Fruit fly (Drosophila melanogaster): ENCODE results near the gene CG10011.

DNA sequence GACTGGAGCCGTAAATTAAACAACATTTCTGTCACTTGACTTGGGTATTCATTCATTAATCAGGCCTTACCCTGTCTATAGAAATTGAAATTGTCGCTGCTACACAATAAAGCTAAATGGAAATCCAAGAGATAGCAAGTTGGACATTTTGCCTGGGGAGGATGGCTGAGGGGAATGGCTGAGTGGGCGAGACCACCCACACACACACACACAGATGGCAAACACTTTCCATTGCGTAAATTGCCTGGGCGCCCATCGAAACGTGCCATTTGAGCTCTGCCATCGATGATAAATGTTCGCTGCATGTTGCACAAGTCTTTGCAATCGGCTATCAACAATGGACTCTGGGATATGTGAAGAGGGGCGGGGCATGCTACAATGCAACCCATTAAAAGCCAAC lies 7.6 kb downstream of the CG10011 start:
- no peak for TF ChIP-seq usp (GFP tag; optimal IDR thresholded peaks at IDR 0.05)
- TF ChIP-seq CG9705 (GFP tag; optimal IDR thresholded peaks at IDR 0.05): no peak
- no peak for TF ChIP-seq Myc (optimal IDR thresholded peaks at IDR 0.05)
- TF ChIP-seq Hr78 (GFP tag; optimal IDR thresholded peaks at IDR 0.05): no peak
